Fruit fly (Drosophila melanogaster) whole organism, adult: Measurements from ENCODE around the gene Skp2.

ENCODE experiments used
- CG11617 ChIP-seq: fragments of 200-800 bp; sonication (Bioruptor generic); optimal IDR thresholded peaks from 2 replicates; lab custom pipeline; 2017; ENCODE audit warnings: mild to moderate bottlenecking, missing biosample characterization, missing genetic modification reagents, missing genetic modification characterization
- CG12768 ChIP-seq: fragments of 200-800 bp; sonication (Bioruptor generic); optimal IDR thresholded peaks from 2 replicates; lab custom pipeline; 2017; ENCODE audit warnings: missing biosample characterization, missing genetic modification characterization, mild to moderate bottlenecking, moderate library complexity, missing genetic modification reagents
- CG14711 ChIP-seq: fragments of 200-800 bp; sonication (Bioruptor generic); optimal IDR thresholded peaks from 2 replicates; lab custom pipeline; 2018; ENCODE audit warnings: missing biosample characterization, mild to moderate bottlenecking, missing genetic modification characterization, moderate library complexity
- CG1620 ChIP-seq: fragments of 200-800 bp; sonication (Bioruptor generic); optimal IDR thresholded peaks from 2 replicates; lab custom pipeline; 2016; ENCODE audit warnings: missing biosample characterization, missing genetic modification characterization
- CG33017 ChIP-seq: fragments of 200-800 bp; sonication (Bioruptor generic); optimal IDR thresholded peaks from 2 replicates; lab custom pipeline; 2018; ENCODE audit warnings: missing biosample characterization, mild to moderate bottlenecking, missing genetic modification characterization, moderate library complexity
- CG5204 ChIP-seq: fragments of 200-800 bp; sonication (Bioruptor generic); optimal IDR thresholded peaks from 2 replicates; lab custom pipeline; 2016; ENCODE audit warnings: missing biosample characterization, missing genetic modification characterization
- CG7045 ChIP-seq: fragments of 200-800 bp; sonication (Bioruptor generic); optimal IDR thresholded peaks from 2 replicates; lab custom pipeline; 2017; ENCODE audit warnings: missing biosample characterization, mild to moderate bottlenecking, missing genetic modification characterization
- CG7101 ChIP-seq: fragments of 200-800 bp; sonication (Bioruptor generic); optimal IDR thresholded peaks from 2 replicates; lab custom pipeline; 2018; ENCODE audit warnings: missing biosample characterization, mild to moderate bottlenecking, missing genetic modification characterization, moderate library complexity
- Clk ChIP-seq: fragments of 200-800 bp; sonication (Bioruptor generic); optimal IDR thresholded peaks from 2 replicates; lab custom pipeline; 2017; ENCODE audit warnings: missing biosample characterization, missing genetic modification characterization
- Crg-1 ChIP-seq: fragments of 200-800 bp; sonication (Bioruptor generic); optimal IDR thresholded peaks from 2 replicates; lab custom pipeline; 2016; ENCODE audit warnings: missing biosample characterization, missing genetic modification characterization
- Hr96 ChIP-seq: fragments of 200-800 bp; sonication (Bioruptor generic); optimal IDR thresholded peaks from 2 replicates; lab custom pipeline; 2016; ENCODE audit warnings: missing biosample characterization, missing genetic modification characterization
- Mnt ChIP-seq: fragments of 200-800 bp; sonication (Bioruptor generic); optimal IDR thresholded peaks from 2 replicates; lab custom pipeline; 2016; ENCODE audit warnings: missing biosample characterization, mild to moderate bottlenecking, missing genetic modification characterization
- bab1 ChIP-seq: fragments of 200-800 bp; sonication (Bioruptor generic); optimal IDR thresholded peaks from 3 replicates; lab custom pipeline; 2019; ENCODE audit warnings: missing biosample characterization, mild to moderate bottlenecking, missing genetic modification characterization, moderate library complexity
- cic ChIP-seq: fragments of 200-800 bp; sonication (Bioruptor generic); optimal IDR thresholded peaks from 2 replicates; lab custom pipeline; 2017; ENCODE audit warnings: missing biosample characterization, mild to moderate bottlenecking, missing genetic modification characterization, moderate library complexity
- cnc ChIP-seq, 2 experiments: fragments of >200 bp; optimal IDR thresholded peaks; 2 replicates each; lab custom pipeline; 2017
- kay ChIP-seq: fragments of 200-800 bp; sonication (Bioruptor generic); peaks from one replicate; lab custom pipeline; 2016; ENCODE audit warnings: missing biosample characterization, missing genetic modification characterization, borderline replicate concordance
- ovo ChIP-seq: fragments of 200-800 bp; sonication (Bioruptor generic); optimal IDR thresholded peaks from 2 replicates; lab custom pipeline; 2016; ENCODE audit warnings: missing biosample characterization, missing genetic modification characterization
- pad ChIP-seq: fragments of 200-800 bp; sonication (Bioruptor generic); optimal IDR thresholded peaks from 3 replicates; lab custom pipeline; 2017; ENCODE audit warnings: missing biosample characterization, missing genetic modification characterization, mild to moderate bottlenecking, moderate library complexity, missing genetic modification reagents
- tj ChIP-seq: fragments of 200-800 bp; sonication (Bioruptor generic); optimal IDR thresholded peaks from 3 replicates; lab custom pipeline; 2017; ENCODE audit warnings: missing biosample characterization, mild to moderate bottlenecking, missing genetic modification characterization, moderate library complexity
- toe ChIP-seq: fragments of 200-800 bp; sonication (Bioruptor generic); optimal IDR thresholded peaks from 2 replicates; lab custom pipeline; 2016; ENCODE audit warnings: missing biosample characterization, missing genetic modification characterization

Skp2 gene

dm6 chr3R:4333964-4334363, 3.5 kb downstream of the Skp2 start, which contains the start of gene CG9776:
Gene CG9776, minus strand, starts transcription at chr3R:4334071.
- TF ChIP-seq CG12768 (peak; percentile 11), Crg-1 (GFP tag; lab: Kevin White, UChicago) (peak; percentile 50), Clk (GFP tag; lab: Kevin White, UChicago) (peak; percentile 6), Hr96 (GFP tag; lab: Kevin White, UChicago) (peak; percentile 47), kay (GFP tag; lab: Kevin White, UChicago) (no peak), Mnt (peak; percentile 43), CG7045 (GFP tag; lab: Kevin White, UChicago) (peak; percentile 23), cic (GFP tag; lab: Kevin White, UChicago) (no peak), CG1620 (GFP tag; lab: Kevin White, UChicago) (peak; percentile 48), CG33017 (no peak), ovo (GFP tag; lab: Kevin White, UChicago) (no peak), pad (GFP tag; lab: Kevin White, UChicago) (no peak), bab1 (peak; percentile 61), CG7101 (tag; lab: Kevin White, UChicago) (peak; percentile 55), cnc (optimal IDR thresholded peaks at IDR 0.05; lab: Kevin White, UChicago) (no peak), toe (GFP tag; lab: Kevin White, UChicago) (peak; percentile 59), CG11617 (peak; percentile 28), tj (GFP tag; lab: Kevin White, UChicago) (peak; percentile 53), CG5204 (GFP tag; lab: Kevin White, UChicago) (no peak)

dm6 chr3R:4319507-4320138, 17.9 kb downstream of the Skp2 start, which contains the start of gene CG9795:
Gene CG9795, plus strand, starts transcription at chr3R:4319683.
- peak; percentile 67 for TF ChIP-seq bab1
- TF ChIP-seq kay (GFP tag; lab: Kevin White, UChicago): no peak
- peak; percentile 34 for TF ChIP-seq CG12768
- TF ChIP-seq Mnt: peak; percentile 0
- TF ChIP-seq CG7101 (tag; lab: Kevin White, UChicago): peak; percentile 15
- TF ChIP-seq Clk (GFP tag; lab: Kevin White, UChicago): no peak
- no peak for TF ChIP-seq cnc (optimal IDR thresholded peaks at IDR 0.05; lab: Kevin White, UChicago)
- TF ChIP-seq Crg-1 (GFP tag; lab: Kevin White, UChicago): peak; percentile 28
- peak; percentile 13 for TF ChIP-seq CG14711 (tag; lab: Kevin White, UChicago)
- no peak for TF ChIP-seq CG7045 (GFP tag; lab: Kevin White, UChicago)
- peak; percentile 32 for TF ChIP-seq CG11617
- no peak for TF ChIP-seq Hr96 (GFP tag; lab: Kevin White, UChicago)
- peak; percentile 11 for TF ChIP-seq pad (GFP tag; lab: Kevin White, UChicago)
- TF ChIP-seq toe (GFP tag; lab: Kevin White, UChicago): no peak
- peak; percentile 7 for TF ChIP-seq CG33017
- TF ChIP-seq CG1620 (GFP tag; lab: Kevin White, UChicago): no peak
- TF ChIP-seq tj (GFP tag; lab: Kevin White, UChicago): peak; percentile 32
- TF ChIP-seq ovo (GFP tag; lab: Kevin White, UChicago): no peak
- TF ChIP-seq cic (GFP tag; lab: Kevin White, UChicago): no peak
- TF ChIP-seq CG5204 (GFP tag; lab: Kevin White, UChicago): no peak

- TF ChIP-seq kay (GFP tag; lab: Kevin White, UChicago) (no peak), CG33017 (no peak), ovo (GFP tag; lab: Kevin White, UChicago) (no peak), pad (GFP tag; lab: Kevin White, UChicago) (no peak), tj (GFP tag; lab: Kevin White, UChicago) (no peak), Clk (GFP tag; lab: Kevin White, UChicago) (no peak), CG12768 (no peak), Hr96 (GFP tag; lab: Kevin White, UChicago) (no peak), CG7045 (GFP tag; lab: Kevin White, UChicago) (no peak), cnc (optimal IDR thresholded peaks at IDR 0.05; lab: Kevin White, UChicago) (no peak), CG14711 (tag; lab: Kevin White, UChicago) (no peak), CG11617 (no peak), Mnt (no peak), CG5204 (GFP tag; lab: Kevin White, UChicago) (no peak), cic (GFP tag; lab: Kevin White, UChicago) (no peak), toe (GFP tag; lab: Kevin White, UChicago) (no peak), CG7101 (tag; lab: Kevin White, UChicago) (no peak), CG1620 (GFP tag; lab: Kevin White, UChicago) (no peak), bab1 (no peak)
These were observed 18.5 kb downstream of the Skp2 start, which contains the start of gene Syt14 for dm6 chr3R:4318999-4319398. Gene Syt14, minus strand, starts transcription at chr3R:4319069.

dm6 chr3R:4318589-4318988, 18.9 kb downstream of the Skp2 start:
- TF ChIP-seq bab1 (no peak), Mnt (no peak), CG7101 (tag; lab: Kevin White, UChicago) (no peak), CG14711 (tag; lab: Kevin White, UChicago) (no peak), tj (GFP tag; lab: Kevin White, UChicago) (no peak), cic (GFP tag; lab: Kevin White, UChicago) (no peak), CG11617 (no peak), ovo (GFP tag; lab: Kevin White, UChicago) (no peak), CG12768 (no peak), cnc (optimal IDR thresholded peaks at IDR 0.05; lab: Kevin White, UChicago) (no peak), CG5204 (GFP tag; lab: Kevin White, UChicago) (no peak), CG1620 (GFP tag; lab: Kevin White, UChicago) (no peak), CG33017 (no peak), CG7045 (GFP tag; lab: Kevin White, UChicago) (no peak)

- TF ChIP-seq CG7045 (GFP tag; lab: Kevin White, UChicago) (peak; percentile 32), CG14711 (tag; lab: Kevin White, UChicago) (peak; percentile 72), pad (GFP tag; lab: Kevin White, UChicago) (peak; percentile 11), Hr96 (GFP tag; lab: Kevin White, UChicago) (no peak), Clk (GFP tag; lab: Kevin White, UChicago) (no peak), CG33017 (peak; percentile 57), CG11617 (peak; percentile 59), ovo (GFP tag; lab: Kevin White, UChicago) (no peak), cic (GFP tag; lab: Kevin White, UChicago) (no peak), bab1 (peak; percentile 39), Crg-1 (GFP tag; lab: Kevin White, UChicago) (no peak), tj (GFP tag; lab: Kevin White, UChicago) (peak; percentile 42), kay (GFP tag; lab: Kevin White, UChicago) (peak; percentile 70), CG5204 (GFP tag; lab: Kevin White, UChicago) (no peak), Mnt (peak; percentile 52), toe (GFP tag; lab: Kevin White, UChicago) (no peak), cnc (optimal IDR thresholded peaks at IDR 0.05; lab: Kevin White, UChicago) (no peak), CG7101 (tag; lab: Kevin White, UChicago) (peak; percentile 65), CG12768 (no peak), CG1620 (GFP tag; lab: Kevin White, UChicago) (peak; percentile 19)
These were observed 26.3 kb downstream of the Skp2 start, which contains the start of gene Suv3 for dm6 chr3R:4311067-4311723. Gene Suv3, plus strand, starts transcription at chr3R:4311555.
